Fruit fly (Drosophila melanogaster): ENCODE data around the gene Zmynd8.

The Zmynd8 gene

dm6 chr3R:31717299-31718167 is 48.3 kb downstream of the Zmynd8 start:
- TF ChIP-seq cnc (optimal IDR thresholded peaks at IDR 0.05) (no peak), CG7045 (GFP tag; optimal IDR thresholded peaks at IDR 0.05) (peak; percentile 15), toe (GFP tag; optimal IDR thresholded peaks at IDR 0.05) (peak; percentile 26), CG5204 (GFP tag; optimal IDR thresholded peaks at IDR 0.05) (peak; percentile 60), CG11617 (GFP tag; optimal IDR thresholded peaks at IDR 0.05) (no peak), CG33017 (tag; optimal IDR thresholded peaks at IDR 0.05) (peak; percentile 5)

- TF ChIP-seq CG11617 (GFP tag; optimal IDR thresholded peaks at IDR 0.05) (no peak), CG12768 (GFP tag; optimal IDR thresholded peaks at IDR 0.05) (no peak), Mnt (GFP tag; optimal IDR thresholded peaks at IDR 0.05) (no peak), ovo (GFP tag; optimal IDR thresholded peaks at IDR 0.05) (no peak), pad (GFP tag; optimal IDR thresholded peaks at IDR 0.05) (no peak), toe (GFP tag; optimal IDR thresholded peaks at IDR 0.05) (no peak), CG5204 (GFP tag; optimal IDR thresholded peaks at IDR 0.05) (no peak), CG1620 (GFP tag; optimal IDR thresholded peaks at IDR 0.05) (no peak), bab1 (GFP tag; optimal IDR thresholded peaks at IDR 0.05) (no peak)
Observed at dm6 chr3R:31718168-31718565, 48.9 kb downstream of the Zmynd8 start.

dm6 chr3R:31718967-31719366 is 49.7 kb downstream of the Zmynd8 start:
- TF ChIP-seq CG7101 (tag; optimal IDR thresholded peaks at IDR 0.05), result no peak
- no peak for TF ChIP-seq bab1 (GFP tag; optimal IDR thresholded peaks at IDR 0.05)
- TF ChIP-seq Hr96 (GFP tag; optimal IDR thresholded peaks at IDR 0.05), result no peak
- no peak for TF ChIP-seq Crg-1 (GFP tag; optimal IDR thresholded peaks at IDR 0.05)
- no peak for TF ChIP-seq ovo (GFP tag; optimal IDR thresholded peaks at IDR 0.05)
- TF ChIP-seq Mnt (GFP tag; optimal IDR thresholded peaks at IDR 0.05), result no peak
- TF ChIP-seq CG11617 (GFP tag; optimal IDR thresholded peaks at IDR 0.05), result no peak
- TF ChIP-seq CG33017 (tag; optimal IDR thresholded peaks at IDR 0.05), result no peak

- no peak for TF ChIP-seq Mnt (GFP tag; optimal IDR thresholded peaks at IDR 0.05)
- TF ChIP-seq CG12768 (GFP tag; optimal IDR thresholded peaks at IDR 0.05), result no peak
- TF ChIP-seq cic (GFP tag; optimal IDR thresholded peaks at IDR 0.05), result no peak
- TF ChIP-seq CG11617 (GFP tag; optimal IDR thresholded peaks at IDR 0.05), result no peak
- TF ChIP-seq CG14711 (tag; optimal IDR thresholded peaks at IDR 0.05), result no peak
- no peak for TF ChIP-seq cnc (optimal IDR thresholded peaks at IDR 0.05)
- no peak for TF ChIP-seq Clk (GFP tag; optimal IDR thresholded peaks at IDR 0.05)
- no peak for TF ChIP-seq CG5204 (GFP tag; optimal IDR thresholded peaks at IDR 0.05)
Observed at dm6 chr3R:31719497-31719896, 50.2 kb downstream of the Zmynd8 start.

- TF ChIP-seq CG12768 (GFP tag; optimal IDR thresholded peaks at IDR 0.05) (no peak), CG11617 (GFP tag; optimal IDR thresholded peaks at IDR 0.05) (no peak), ovo (GFP tag; optimal IDR thresholded peaks at IDR 0.05) (no peak), CG7045 (GFP tag; optimal IDR thresholded peaks at IDR 0.05) (no peak), tj (GFP tag; optimal IDR thresholded peaks at IDR 0.05) (no peak), Clk (GFP tag; optimal IDR thresholded peaks at IDR 0.05) (no peak), kay (GFP tag; ENCODE audit: borderline replicate concordance) (no peak), cic (GFP tag; optimal IDR thresholded peaks at IDR 0.05) (no peak), CG5204 (GFP tag; optimal IDR thresholded peaks at IDR 0.05) (no peak), Hr96 (GFP tag; optimal IDR thresholded peaks at IDR 0.05) (no peak), CG7101 (tag; optimal IDR thresholded peaks at IDR 0.05) (no peak)
Observed at dm6 chr3R:31720112-31720511, 50.8 kb downstream of the Zmynd8 start.

- no peak for TF ChIP-seq Hr96 (GFP tag; optimal IDR thresholded peaks at IDR 0.05)
- TF ChIP-seq CG11617 (GFP tag; optimal IDR thresholded peaks at IDR 0.05), result no peak
- TF ChIP-seq pad (GFP tag; optimal IDR thresholded peaks at IDR 0.05), result no peak
Observed at dm6 chr3R:31721466-31721865, 52.2 kb downstream of the Zmynd8 start.

dm6 chr3R:31721958-31722357 is 52.7 kb downstream of the Zmynd8 start:
- no peak for TF ChIP-seq Mnt (GFP tag; optimal IDR thresholded peaks at IDR 0.05)
- TF ChIP-seq CG11617 (GFP tag; optimal IDR thresholded peaks at IDR 0.05), result no peak
- no peak for TF ChIP-seq cic (GFP tag; optimal IDR thresholded peaks at IDR 0.05)
